Fruit fly (Drosophila melanogaster) whole organism, embryonic: ENCODE measurements around the gene CG14013.
A peak's percentile ranks its signal among the peaks of the same experiment; 100 is the strongest.

Experiments used
- B-H2 ChIP-seq: fragments of 200-800 bp; sonication (Bioruptor generic); optimal IDR thresholded peaks from 2 replicates; lab custom pipeline; 2018; ENCODE audit warnings: missing biosample characterization, mild to moderate bottlenecking, missing genetic modification characterization
- BEAF-32 ChIP-seq: fragments of 200-800 bp; sonication (Bioruptor generic); optimal IDR thresholded peaks from 3 replicates; lab custom pipeline; 2017; ENCODE audit warnings: missing biosample characterization, missing genetic modification characterization, mild to moderate bottlenecking, moderate library complexity, missing genetic modification reagents
- CG10959 ChIP-seq: fragments of 200-800 bp; sonication (Bioruptor generic); IDR thresholded peaks from 2 replicates; pipeline ENCODE4 v1.3.6; 2022; ENCODE audit warnings: missing biosample characterization, missing genetic modification characterization
- CG11560 ChIP-seq: fragments of 200-800 bp; sonication (Bioruptor generic); IDR thresholded peaks from 3 replicates; pipeline ENCODE4 v1.3.6; 2022; ENCODE audit warnings: missing biosample characterization, missing genetic modification characterization
- CG13296 ChIP-seq: fragments of 200-800 bp; sonication (Bioruptor generic); optimal IDR thresholded peaks from 3 replicates; lab custom pipeline; 2018; ENCODE audit warnings: missing biosample characterization, mild to moderate bottlenecking, missing genetic modification characterization
- CG13775 ChIP-seq: fragments of 200-800 bp; sonication (Bioruptor generic); optimal IDR thresholded peaks from 3 replicates; lab custom pipeline; 2017; ENCODE audit warnings: missing biosample characterization, mild to moderate bottlenecking, missing genetic modification characterization
- CG14710 ChIP-seq: fragments of 200-800 bp; sonication (Bioruptor generic); optimal IDR thresholded peaks from 3 replicates; lab custom pipeline; 2019; ENCODE audit warnings: missing biosample characterization, mild to moderate bottlenecking, missing genetic modification characterization, moderate library complexity
- CG15269 ChIP-seq: fragments of 200-800 bp; sonication (Bioruptor generic); optimal IDR thresholded peaks from 2 replicates; lab custom pipeline; 2018; ENCODE audit warnings: missing biosample characterization, mild to moderate bottlenecking, missing genetic modification characterization, moderate library complexity
- CG1529 ChIP-seq: fragments of 200-800 bp; sonication (Bioruptor generic); optimal IDR thresholded peaks from 3 replicates; lab custom pipeline; 2018; ENCODE audit warnings: missing biosample characterization, missing genetic modification characterization
- CG16779 ChIP-seq: fragments of 200-800 bp; sonication (Bioruptor generic); IDR thresholded peaks from 2 replicates; pipeline ENCODE4 v1.3.6; 2022; ENCODE audit warnings: missing biosample characterization, missing genetic modification characterization
- CG17568 ChIP-seq: fragments of 200-800 bp; sonication (Bioruptor generic); optimal IDR thresholded peaks from 2 replicates; lab custom pipeline; 2018; ENCODE audit warnings: missing biosample characterization, mild to moderate bottlenecking, missing genetic modification characterization, moderate library complexity
- CG1792 ChIP-seq: fragments of 200-800 bp; sonication (Bioruptor generic); optimal IDR thresholded peaks from 2 replicates; lab custom pipeline; 2016; ENCODE audit warnings: missing biosample characterization, missing genetic modification characterization
- CG2129 ChIP-seq: fragments of 200-800 bp; sonication (Bioruptor generic); IDR thresholded peaks from 2 replicates; pipeline ENCODE4 v1.3.6; 2022; ENCODE audit warnings: missing biosample characterization, missing genetic modification characterization; ENCODE audit not compliant: partially characterized antibody
- CG30431 ChIP-seq: fragments of 200-800 bp; sonication (Bioruptor generic); optimal IDR thresholded peaks from 2 replicates; lab custom pipeline; 2017; ENCODE audit warnings: missing biosample characterization, missing genetic modification characterization
- CG33213 ChIP-seq: fragments of 200-800 bp; sonication (Bioruptor generic); optimal IDR thresholded peaks from 3 replicates; lab custom pipeline; 2016; ENCODE audit warnings: missing biosample characterization, missing genetic modification characterization
- CG6683 ChIP-seq: fragments of 200-800 bp; sonication (Bioruptor generic); optimal IDR thresholded peaks from 2 replicates; lab custom pipeline; 2017; ENCODE audit warnings: missing biosample characterization, mild to moderate bottlenecking, missing genetic modification characterization, missing genetic modification reagents
- CG7987 ChIP-seq: fragments of 200-800 bp; sonication (Bioruptor generic); optimal IDR thresholded peaks from 2 replicates; lab custom pipeline; 2018; ENCODE audit warnings: missing biosample characterization, mild to moderate bottlenecking, missing genetic modification characterization, moderate library complexity
- CG8388 ChIP-seq: fragments of 200-800 bp; sonication (Bioruptor generic); optimal IDR thresholded peaks from 2 replicates; lab custom pipeline; 2019; ENCODE audit warnings: missing biosample characterization, mild to moderate bottlenecking, missing genetic modification characterization, moderate library complexity
- Dad ChIP-seq: fragments of 200-800 bp; sonication (Bioruptor generic); optimal IDR thresholded peaks from 3 replicates; lab custom pipeline; 2016; ENCODE audit warnings: missing biosample characterization, missing genetic modification characterization
- Dp ChIP-seq: fragments of 200-800 bp; sonication (Bioruptor generic); optimal IDR thresholded peaks from 2 replicates; lab custom pipeline; 2018; ENCODE audit warnings: missing biosample characterization, mild to moderate bottlenecking, missing genetic modification characterization, moderate library complexity
- Drgx ChIP-seq: fragments of 200-800 bp; sonication (Bioruptor generic); IDR thresholded peaks from 2 replicates; pipeline ENCODE4 v1.3.6; 2022; ENCODE audit warnings: missing biosample characterization, missing genetic modification characterization
- Eip74EF ChIP-seq, 2 experiments: fragments of 200-800 bp in 1 of 2; fragments of >200 bp in 1 of 2; sonication (Bioruptor generic) in 1 of 2; optimal IDR thresholded peaks; 2 replicates each; lab custom pipeline; 2017 to 2019; ENCODE audit warnings: missing biosample characterization in 2 of 2, missing genetic modification characterization in 2 of 2, mild to moderate bottlenecking in 1 of 2, moderate library complexity in 1 of 2
- Ets97D ChIP-seq: fragments of 200-800 bp; sonication (Bioruptor generic); optimal IDR thresholded peaks from 3 replicates; lab custom pipeline; 2016; ENCODE audit warnings: missing biosample characterization, missing genetic modification characterization
- Gsc ChIP-seq: fragments of 200-800 bp; sonication (Bioruptor generic); IDR thresholded peaks from 2 replicates; pipeline ENCODE4 v1.3.6; 2022; ENCODE audit warnings: missing biosample characterization, missing genetic modification characterization
- HmgD ChIP-seq: fragments of 200-800 bp; sonication (Bioruptor generic); optimal IDR thresholded peaks from 3 replicates; lab custom pipeline; 2016; ENCODE audit warnings: missing biosample characterization, missing genetic modification characterization
- MBD-R2 ChIP-seq: fragments of 200-800 bp; sonication (Bioruptor generic); IDR thresholded peaks from 2 replicates; pipeline ENCODE4 v1.3.6; 2022; ENCODE audit warnings: missing biosample characterization, missing genetic modification characterization
- Mad ChIP-seq: fragments of 200-800 bp; sonication (Bioruptor generic); optimal IDR thresholded peaks from 2 replicates; lab custom pipeline; 2016; ENCODE audit warnings: missing biosample characterization, missing genetic modification characterization
- Meics ChIP-seq: fragments of 200-800 bp; sonication (Bioruptor generic); optimal IDR thresholded peaks from 2 replicates; lab custom pipeline; 2017; ENCODE audit warnings: missing biosample characterization, mild to moderate bottlenecking, missing genetic modification characterization
- Nf-YC ChIP-seq: fragments of 200-800 bp; optimal IDR thresholded peaks from 3 replicates; lab custom pipeline; 2019; ENCODE audit warnings: missing biosample characterization, mild to moderate bottlenecking, missing genetic modification characterization, moderate library complexity
- NfI ChIP-seq: fragments of 200-800 bp; sonication (Bioruptor generic); optimal IDR thresholded peaks from 3 replicates; lab custom pipeline; 2018; ENCODE audit warnings: missing biosample characterization, mild to moderate bottlenecking, missing genetic modification characterization, moderate library complexity
- Six4 ChIP-seq: fragments of 200-800 bp; sonication (Bioruptor generic); optimal IDR thresholded peaks from 2 replicates; lab custom pipeline; 2016; ENCODE audit warnings: missing biosample characterization, missing genetic modification characterization
- Sry-β ChIP-seq: fragments of 200-800 bp; sonication (Bioruptor generic); optimal IDR thresholded peaks from 2 replicates; lab custom pipeline; 2018; ENCODE audit warnings: missing biosample characterization, mild to moderate bottlenecking, missing genetic modification characterization, moderate library complexity
- Stat92E ChIP-seq, 3 experiments: fragments of >200 bp in 2 of 3; fragments of 200-800 bp in 1 of 3; sonication (Bioruptor generic) in 1 of 3; optimal IDR thresholded peaks; 2 replicates each; lab custom pipeline; 2017 to 2019; ENCODE audit warnings: missing biosample characterization in 3 of 3, missing genetic modification characterization in 3 of 3, mild to moderate bottlenecking in 1 of 3, moderate library complexity in 1 of 3
- Vsx1 ChIP-seq: fragments of 200-800 bp; sonication (Bioruptor generic); optimal IDR thresholded peaks from 2 replicates; lab custom pipeline; 2017; ENCODE audit warnings: missing biosample characterization, mild to moderate bottlenecking, missing genetic modification characterization, missing genetic modification reagents
- br ChIP-seq: fragments of >200 bp; optimal IDR thresholded peaks from 2 replicates; lab custom pipeline; 2017
- chn ChIP-seq: fragments of 200-800 bp; sonication (Bioruptor generic); optimal IDR thresholded peaks from 2 replicates; lab custom pipeline; 2016; ENCODE audit warnings: missing biosample characterization, missing genetic modification characterization
- dati ChIP-seq: fragments of 200-800 bp; sonication (Bioruptor generic); IDR thresholded peaks from 2 replicates; pipeline ENCODE4 v1.3.6; 2022; ENCODE audit warnings: missing biosample characterization, missing genetic modification characterization
- esg ChIP-seq: fragments of 200-800 bp; sonication (Bioruptor generic); conservative IDR thresholded peaks from 2 replicates; pipeline ENCODE4 v1.3.6; 2022; ENCODE audit warnings: missing biosample characterization, missing genetic modification characterization
- fu2 ChIP-seq: fragments of 200-800 bp; sonication (Bioruptor generic); optimal IDR thresholded peaks from 2 replicates; lab custom pipeline; 2016; ENCODE audit warnings: missing biosample characterization, missing genetic modification characterization
- gcm ChIP-seq: fragments of 200-800 bp; sonication (Bioruptor generic); optimal IDR thresholded peaks from 2 replicates; lab custom pipeline; 2019; ENCODE audit warnings: missing biosample characterization, mild to moderate bottlenecking, missing genetic modification characterization, moderate library complexity
- gro ChIP-seq: fragments of 200-800 bp; sonication (Bioruptor generic); optimal IDR thresholded peaks from 2 replicates; lab custom pipeline; 2016; ENCODE audit warnings: missing biosample characterization, missing genetic modification characterization
- ham ChIP-seq: fragments of 200-800 bp; sonication (Bioruptor generic); IDR thresholded peaks from 2 replicates; pipeline ENCODE4 v1.3.6; 2022; ENCODE audit warnings: missing biosample characterization, missing genetic modification characterization
- lilli ChIP-seq: fragments of 200-800 bp; sonication (Bioruptor generic); optimal IDR thresholded peaks from 3 replicates; lab custom pipeline; 2016; ENCODE audit warnings: missing biosample characterization, missing genetic modification characterization
- oc ChIP-seq: fragments of 200-800 bp; sonication (Bioruptor generic); optimal IDR thresholded peaks from 2 replicates; lab custom pipeline; 2018; ENCODE audit warnings: missing biosample characterization, mild to moderate bottlenecking, missing genetic modification characterization, moderate library complexity
- psq ChIP-seq: fragments of 200-800 bp; sonication (Bioruptor generic); optimal IDR thresholded peaks from 2 replicates; lab custom pipeline; 2017; ENCODE audit warnings: missing biosample characterization, missing genetic modification characterization
- stwl ChIP-seq: fragments of 200-800 bp; sonication (Bioruptor generic); optimal IDR thresholded peaks from 3 replicates; lab custom pipeline; 2018; ENCODE audit warnings: missing biosample characterization, mild to moderate bottlenecking, missing genetic modification characterization, moderate library complexity
- tgo ChIP-seq: fragments of 200-800 bp; sonication (Bioruptor generic); IDR thresholded peaks from 3 replicates; pipeline ENCODE4 v1.3.6; 2022; ENCODE audit warnings: missing biosample characterization, missing genetic modification characterization
- tio ChIP-seq: fragments of 200-800 bp; sonication (Bioruptor generic); optimal IDR thresholded peaks from 2 replicates; lab custom pipeline; 2017; ENCODE audit warnings: missing biosample characterization, missing genetic modification characterization, inconsistent platforms
- z ChIP-seq: fragments of 200-800 bp; sonication (Bioruptor generic); IDR thresholded peaks from 3 replicates; pipeline ENCODE4 v1.3.6; 2022; ENCODE audit warnings: missing biosample characterization, missing genetic modification characterization
- zen2 ChIP-seq: fragments of 200-800 bp; sonication (Bioruptor generic); IDR thresholded peaks from 3 replicates; pipeline ENCODE4 v1.3.6; 2022; ENCODE audit warnings: missing biosample characterization, missing genetic modification characterization; ENCODE audit not compliant: partially characterized antibody

The CG14013 gene

DNA sequence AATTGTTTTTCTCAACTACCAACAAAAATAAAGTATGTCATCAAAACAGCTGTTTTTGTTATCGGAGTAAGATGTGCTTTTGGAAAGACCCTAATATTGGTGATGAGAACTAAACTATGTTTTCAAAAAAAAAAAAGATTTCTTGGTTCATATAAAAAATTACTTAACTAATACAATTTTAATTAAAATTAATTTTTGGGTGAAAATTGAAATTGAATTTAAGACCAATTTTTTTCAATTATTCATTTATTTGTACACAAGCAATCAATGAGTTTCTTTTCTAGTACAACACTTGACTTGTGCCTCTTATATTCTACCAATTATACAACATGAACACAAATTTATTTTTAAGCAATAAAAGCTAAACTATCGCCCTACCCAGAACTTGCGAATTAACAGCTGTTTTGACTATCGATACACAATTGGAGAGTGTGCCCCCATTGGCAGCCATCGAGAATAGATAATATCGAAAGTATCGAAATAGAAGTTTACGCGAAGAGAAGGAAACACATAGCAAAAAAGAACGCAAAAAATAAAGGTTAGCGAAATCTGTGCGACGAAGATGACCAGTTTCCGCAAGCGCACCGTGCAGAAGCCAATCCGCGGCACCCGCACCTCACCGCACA lies 29.7 kb downstream of the CG14013 start, which contains the start of the genes Vps52 and Elp4 (continued):
- peak; percentile 63 for TF ChIP-seq gcm
- TF ChIP-seq Sry-β (GFP tag; lab: Kevin White, UChicago), result peak; percentile 79
- TF ChIP-seq CG14710, result peak; percentile 99
- TF ChIP-seq zen2, result peak; percentile 64; the same call in 2 of the 3 replicates
- TF ChIP-seq chn (GFP tag; lab: Kevin White, UChicago), result peak; percentile 40
- peak; percentile 57; the same call in 1 of the 2 replicates for TF ChIP-seq Drgx (GFP tag; lab: Robert Waterston, UW)
- no peak for TF ChIP-seq CG17568 (GFP tag; lab: Kevin White, UChicago)
- peak; percentile 36 for TF ChIP-seq stwl
- TF ChIP-seq CG1529, result peak; percentile 27
- no peak for TF ChIP-seq CG10959
- TF ChIP-seq Mad (GFP tag; lab: Kevin White, UChicago), result peak; percentile 12
- TF ChIP-seq dati (GFP tag; lab: Robert Waterston, UW), result no peak
- peak; percentile 79 for TF ChIP-seq tgo (GFP tag; lab: Robert Waterston, UW)
- TF ChIP-seq CG6683 (GFP tag; lab: Kevin White, UChicago), result peak; percentile 54
- TF ChIP-seq Dad (GFP tag; lab: Kevin White, UChicago), result peak; percentile 10
- TF ChIP-seq lilli (GFP tag; lab: Kevin White, UChicago), result peak; percentile 79
- peak; percentile 82 for TF ChIP-seq Nf-YC (tag; lab: Kevin White, UChicago)
- peak; percentile 80 for TF ChIP-seq CG15269 (tag; lab: Kevin White, UChicago)
- TF ChIP-seq CG13296, result peak; percentile 79
- no peak for TF ChIP-seq Stat92E (GFP tag; optimal IDR thresholded peaks at IDR 0.05; lab: Kevin White, UChicago)
- TF ChIP-seq CG30431 (GFP tag; lab: Kevin White, UChicago), result peak; percentile 21
- TF ChIP-seq esg (GFP tag; lab: Robert Waterston, UW), result peak; percentile 69
- peak; percentile 33 for TF ChIP-seq CG7987 (GFP tag; lab: Kevin White, UChicago)
- no peak for TF ChIP-seq Gsc (GFP tag; lab: Robert Waterston, UW)
- TF ChIP-seq oc (tag; lab: Kevin White, UChicago), result peak; percentile 53
- no peak for TF ChIP-seq ham (GFP tag; lab: Robert Waterston, UW)
- TF ChIP-seq MBD-R2, result peak; percentile 67
- TF ChIP-seq z (GFP tag; lab: Robert Waterston, UW), result no peak
- no peak for TF ChIP-seq CG16779
- TF ChIP-seq Six4 (GFP tag; lab: Kevin White, UChicago), result peak; percentile 77
- no peak for TF ChIP-seq Vsx1 (GFP tag; lab: Kevin White, UChicago)
- no peak for TF ChIP-seq HmgD (GFP tag; lab: Kevin White, UChicago)
- TF ChIP-seq fu2, result peak; percentile 59
- TF ChIP-seq CG13775 (GFP tag; lab: Kevin White, UChicago), result peak; percentile 81
- no peak for TF ChIP-seq br (lab: Kevin White, UChicago)
- TF ChIP-seq Meics (GFP tag; lab: Kevin White, UChicago), result peak; percentile 77
- peak; percentile 61 for TF ChIP-seq CG8388
- peak; percentile 16 for TF ChIP-seq CG33213 (GFP tag; lab: Kevin White, UChicago)
- TF ChIP-seq CG2129 (GFP tag; lab: Robert Waterston, UW), result peak; percentile 63
- peak; percentile 64 for TF ChIP-seq NfI (GFP tag; lab: Kevin White, UChicago)
- peak; percentile 8 for TF ChIP-seq CG1792 (GFP tag; lab: Kevin White, UChicago)
- peak; percentile 76 for TF ChIP-seq B-H2
- TF ChIP-seq tio (GFP tag; lab: Kevin White, UChicago), result no peak
- peak; percentile 56 for TF ChIP-seq gro (GFP tag; lab: Kevin White, UChicago)
- peak; percentile 80 for TF ChIP-seq BEAF-32 (GFP tag; lab: Kevin White, UChicago)
- peak; percentile 68 for TF ChIP-seq psq (GFP tag; lab: Kevin White, UChicago)
- no peak for TF ChIP-seq Eip74EF (GFP tag; optimal IDR thresholded peaks at IDR 0.05; lab: Kevin White, UChicago)
- 0 out of 3 replicates have a peak, but pooled peaks have one; percentile 30 for TF ChIP-seq CG11560
- peak; percentile 30 for TF ChIP-seq Dp (GFP tag; lab: Kevin White, UChicago)
- TF ChIP-seq Ets97D, result peak; percentile 45
